Worm (Caenorhabditis elegans): ENCODE results near the gene srw-42.
A peak's percentile ranks its signal among the peaks of the same experiment; 100 is the strongest.
"Not testable (repeated sequence)": the region's sequence is repeated elsewhere in the genome, so short reads cannot be mapped to it uniquely, and the experiment has no call there.

The srw-42 gene

ce11 chrV:16660816-16661215, 32.8 kb downstream of the srw-42 start, which contains the start of gene Y70C5B.2:
Y70C5B.2 (minus strand) TSS chrV:16660916.
- TF ChIP-seq unc-62 (GFP tag; optimal IDR thresholded peaks at IDR 0.05); dpff-1 (tag; optimal IDR thresholded peaks at IDR 0.05); gei-17 (GFP tag; optimal IDR thresholded peaks at IDR 0.05): not testable (repeated sequence)

- TF ChIP-seq ceh-100 (GFP tag; IDR thresholded peaks at IDR 0.05); rec-8 (tag; optimal IDR thresholded peaks at IDR 0.05); ets-4 (GFP tag; optimal IDR thresholded peaks at IDR 0.05): not testable (repeated sequence)
Observed at ce11 chrV:16654242-16654641, 39.4 kb downstream of the srw-42 start, which contains the start of gene W06G6.15. W06G6.15 (plus strand) TSS chrV:16654542.

- not testable (repeated sequence) for TF ChIP-seq ztf-25 (GFP tag; IDR thresholded peaks at IDR 0.05); hlh-26 (GFP tag; conservative IDR thresholded peaks at IDR 0.05); ceh-100 (GFP tag; IDR thresholded peaks at IDR 0.05)
Observed at ce11 chrV:16649200-16649599, 44.4 kb downstream of the srw-42 start, which contains the start of gene W06G6.11. W06G6.11 (minus strand) TSS chrV:16649300.

- TF ChIP-seq nfya-1 (tag; optimal IDR thresholded peaks at IDR 0.05; ENCODE audit: borderline replicate concordance, insufficient read depth) (no peak), B0261.1 (tag; optimal IDR thresholded peaks at IDR 0.05) (peak; percentile 75), nhr-80 (tag; optimal IDR thresholded peaks at IDR 0.05) (peak; percentile 3), repo-1 (tag; optimal IDR thresholded peaks at IDR 0.05) (no peak), let-526 (GFP tag; IDR thresholded peaks at IDR 0.05) (no peak), egl-44 (GFP tag; IDR thresholded peaks at IDR 0.05) (no peak), F39B2.1 (GFP tag; IDR thresholded peaks at IDR 0.05) (no peak), let-607 (tag; optimal IDR thresholded peaks at IDR 0.05) (peak in 1 of 2 experiments; percentile 44), ekl-4 (GFP tag; IDR thresholded peaks at IDR 0.05) (no peak), cebp-1 (GFP tag; IDR thresholded peaks at IDR 0.05) (no peak), cebp-1 (tag; optimal IDR thresholded peaks at IDR 0.05) (peak; percentile 31), atf-7 (tag; optimal IDR thresholded peaks at IDR 0.05) (no peak), pbrm-1 (GFP tag; IDR thresholded peaks at IDR 0.05) (peak; percentile 63; the same call in 1 of the 2 replicates), egrh-3 (GFP tag; IDR thresholded peaks at IDR 0.05) (no peak), ztf-28 (GFP tag; IDR thresholded peaks at IDR 0.05) (no peak), ceh-100 (GFP tag; IDR thresholded peaks at IDR 0.05) (0 out of 2 replicates have a peak, but pooled peaks have one; percentile 9), Y53G8AR.9 (GFP tag; conservative IDR thresholded peaks at IDR 0.05) (no peak), rec-8 (tag; optimal IDR thresholded peaks at IDR 0.05) (peak in 1 of 2 experiments; percentile 11), F57C9.4 (tag; optimal IDR thresholded peaks at IDR 0.05) (no peak), lsy-27 (tag; optimal IDR thresholded peaks at IDR 0.05; ENCODE audit: borderline replicate concordance, insufficient read depth) (peak; percentile 22), Y79H2A.3 (GFP tag; conservative IDR thresholded peaks at IDR 0.05) (no peak), tbp1 (GFP tag; optimal IDR thresholded peaks at IDR 0.05) (peak; percentile 90), egl-18 (GFP tag; IDR thresholded peaks at IDR 0.05) (no peak), sptf-2 (GFP tag; optimal IDR thresholded peaks at IDR 0.05) (no peak), B0035.1 (tag; optimal IDR thresholded peaks at IDR 0.05) (no peak), ceh-27 (GFP tag; optimal IDR thresholded peaks at IDR 0.05) (no peak), B0336.3 (GFP tag; IDR thresholded peaks at IDR 0.05) (no peak), akir-1 (GFP tag; optimal IDR thresholded peaks at IDR 0.05) (no peak), nfya-2 (GFP tag; IDR thresholded peaks at IDR 0.05) (no peak), gei-17 (GFP tag; optimal IDR thresholded peaks at IDR 0.05) (no peak), mxl-1 (tag; optimal IDR thresholded peaks at IDR 0.05) (peak; percentile 24), hsf-1 (GFP tag; IDR thresholded peaks at IDR 0.05) (peak; percentile 20; the same call in 1 of the 2 replicates), nhr-27 (tag; optimal IDR thresholded peaks at IDR 0.05) (no peak), aptf-3 (GFP tag; IDR thresholded peaks at IDR 0.05) (no peak), ZK185.1 (tag; optimal IDR thresholded peaks at IDR 0.05; ENCODE audit: poor library complexity, severe bottlenecking) (peak; percentile 20)
Observed at ce11 chrV:16648317-16649018, 45.2 kb downstream of the srw-42 start, which contains the start of gene W06G6.20. W06G6.20 (minus strand) TSS chrV:16648367.

Data from whole organism, young adult.